Worm (Caenorhabditis elegans): ENCODE data around the gene ZK637.4.

The ZK637.4 gene

DNA sequence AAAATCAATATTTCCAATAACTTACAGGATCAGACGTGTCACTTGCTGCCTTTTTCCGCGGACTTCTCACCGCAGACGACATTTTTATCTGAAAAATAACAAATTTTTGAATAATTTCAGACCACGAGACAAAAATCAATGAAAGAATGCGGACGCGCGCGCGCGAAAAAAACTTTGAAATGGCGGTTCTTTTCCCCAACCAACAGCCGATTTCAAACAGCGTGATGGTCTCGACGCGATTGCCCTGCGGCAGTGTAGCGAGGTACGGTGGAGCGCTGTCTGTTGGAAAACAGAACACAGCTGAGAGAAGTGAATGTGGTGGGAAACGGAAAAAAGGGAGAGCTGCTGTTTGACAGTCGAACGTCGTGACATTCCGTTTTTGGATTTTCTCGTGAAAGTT lies 10.5 kb downstream of the ZK637.4 start, which contains the start of gene lin-9 (continued):
- no peak for TF ChIP-seq mes-4 (tag; optimal IDR thresholded peaks at IDR 0.05)
- TF ChIP-seq tbx-9 (tag; optimal IDR thresholded peaks at IDR 0.05; ENCODE audit: borderline replicate concordance), result no peak
- TF ChIP-seq Y67H2A.10 (GFP tag; conservative IDR thresholded peaks at IDR 0.05), result peak; percentile 82
- peak; percentile 95 for TF ChIP-seq C17E4.6 (GFP tag; IDR thresholded peaks at IDR 0.05)
- peak; percentile 39 for TF ChIP-seq ets-4 (GFP tag; optimal IDR thresholded peaks at IDR 0.05)
- TF ChIP-seq zfh-2 (GFP tag; conservative IDR thresholded peaks at IDR 0.05), result peak; percentile 98
- peak; percentile 97 for TF ChIP-seq dpl-1 (GFP tag; optimal IDR thresholded peaks at IDR 0.05)
- TF ChIP-seq hlh-12 (tag; optimal IDR thresholded peaks at IDR 0.05), result no peak
- peak; percentile 76 for TF ChIP-seq nhr-80 (tag; optimal IDR thresholded peaks at IDR 0.05)
- peak; percentile 93 for TF ChIP-seq hsf-1 (GFP tag; IDR thresholded peaks at IDR 0.05)
- peak; percentile 85 for TF ChIP-seq hrde-1 (tag; optimal IDR thresholded peaks at IDR 0.05; ENCODE audit: borderline replicate concordance)
- TF ChIP-seq F55B11.4 (tag; optimal IDR thresholded peaks at IDR 0.05; ENCODE audit: borderline replicate concordance, insufficient read depth), result no peak
- peak; percentile 43 for TF ChIP-seq snpc-4 (GFP tag; optimal IDR thresholded peaks at IDR 0.05)
- TF ChIP-seq snpc-4 (tag; optimal IDR thresholded peaks at IDR 0.05), result peak; percentile 68 to 84 (median 78)
- peak; percentile 93 for TF ChIP-seq K11D2.4 (GFP tag; IDR thresholded peaks at IDR 0.05)
- TF ChIP-seq lsl-1 (GFP tag; optimal IDR thresholded peaks at IDR 0.05), result peak; percentile 97
- no peak for TF ChIP-seq hlh-26 (GFP tag; conservative IDR thresholded peaks at IDR 0.05)
- TF ChIP-seq nhr-27 (tag; optimal IDR thresholded peaks at IDR 0.05), result no peak
- no peak for TF ChIP-seq lag-1 (GFP tag; IDR thresholded peaks at IDR 0.05)
- TF ChIP-seq T07F8.4 (tag; optimal IDR thresholded peaks at IDR 0.05), result peak; percentile 19
- TF ChIP-seq lsy-27 (tag; optimal IDR thresholded peaks at IDR 0.05; ENCODE audit: borderline replicate concordance, insufficient read depth), result no peak
- peak; percentile 98 for TF ChIP-seq madf-8 (GFP tag; conservative IDR thresholded peaks at IDR 0.05)
- TF ChIP-seq Y56A3A.18 (GFP tag; IDR thresholded peaks at IDR 0.05), result peak; percentile 85
- TF ChIP-seq Y53F4B.3 (GFP tag; IDR thresholded peaks at IDR 0.05), result no peak
- peak; percentile 90 for TF ChIP-seq snpc-3.4 (tag; optimal IDR thresholded peaks at IDR 0.05)
- peak; percentile 82 for TF ChIP-seq Y79H2A.3 (GFP tag; conservative IDR thresholded peaks at IDR 0.05)
- TF ChIP-seq efl-1 (GFP tag; optimal IDR thresholded peaks at IDR 0.05), result peak; percentile 98
- TF ChIP-seq ceh-79 (tag; optimal IDR thresholded peaks at IDR 0.05), result peak; percentile 65
- TF ChIP-seq ztf-6 (GFP tag; IDR thresholded peaks at IDR 0.05), result 0 out of 2 replicates have a peak, but pooled peaks have one; percentile 40
- peak; percentile 99 for TF ChIP-seq ceh-91 (GFP tag; IDR thresholded peaks at IDR 0.05)
- TF ChIP-seq ztf-3 (GFP tag; optimal IDR thresholded peaks at IDR 0.05), result peak; percentile 70
- TF ChIP-seq die-1 (tag; optimal IDR thresholded peaks at IDR 0.05), result peak; percentile 34
- TF ChIP-seq bed-2 (GFP tag; IDR thresholded peaks at IDR 0.05), result peak; percentile 91
- peak; percentile 49 for TF ChIP-seq F10E7.11 (tag; optimal IDR thresholded peaks at IDR 0.05)
- TF ChIP-seq ama-1 (optimal IDR thresholded peaks at IDR 0.05), result no peak
- no peak for TF ChIP-seq ama-1 (GFP tag; optimal IDR thresholded peaks at IDR 0.05)
- TF ChIP-seq cebp-1 (GFP tag; IDR thresholded peaks at IDR 0.05), result peak; percentile 85
- TF ChIP-seq cebp-1 (tag; optimal IDR thresholded peaks at IDR 0.05), result peak; percentile 94
- 0 out of 2 replicates have a peak, but pooled peaks have one; percentile 45 for TF ChIP-seq attf-6 (GFP tag; IDR thresholded peaks at IDR 0.05)
- TF ChIP-seq let-607 (tag; optimal IDR thresholded peaks at IDR 0.05), result peak; percentile 88 to 91
- no peak for TF ChIP-seq rec-8 (tag; optimal IDR thresholded peaks at IDR 0.05)
- TF ChIP-seq zim-3 (tag; optimal IDR thresholded peaks at IDR 0.05), result no peak
- TF ChIP-seq F37B4.10 (GFP tag; IDR thresholded peaks at IDR 0.05), result peak; percentile 91; the same call in 1 of the 2 replicates
- TF ChIP-seq cebp-2 (GFP tag; IDR thresholded peaks at IDR 0.05), result 0 out of 2 replicates have a peak, but pooled peaks have one; percentile 28
- TF ChIP-seq F49E8.2 (tag; optimal IDR thresholded peaks at IDR 0.05; ENCODE audit: insufficient read depth), result peak; percentile 59
- 0 out of 2 replicates have a peak, but pooled peaks have one; percentile 14 for TF ChIP-seq ceh-40 (GFP tag; IDR thresholded peaks at IDR 0.05)
- TF ChIP-seq C06A6.2 (GFP tag; conservative IDR thresholded peaks at IDR 0.05), result peak; percentile 86
- TF ChIP-seq F33H1.4 (GFP tag; IDR thresholded peaks at IDR 0.05), result peak; percentile 100
